Worm (Caenorhabditis elegans) whole organism, midembryonic: ENCODE measurements around the gene rab-3.

ENCODE experiments used
- T22C8.4 ChIP-seq: fragments of 200-800 bp; sonication (Bioruptor generic); IDR thresholded peaks from 2 replicates; pipeline ENCODE4 v1.3.6; 2022; ENCODE audit warnings: missing genetic modification characterization, missing compliant biosample characterization
- cog-1 ChIP-seq: sonication (generic microtip); optimal IDR thresholded peaks from 2 replicates; lab custom pipeline; 2016; ENCODE audit warnings: missing genetic modification characterization, missing compliant biosample characterization
- flt-1 ChIP-seq: fragments of 200-800 bp; sonication (Bioruptor generic); IDR thresholded peaks from 2 replicates; pipeline ENCODE4 v1.3.6; 2022; ENCODE audit warnings: missing genetic modification characterization, missing compliant biosample characterization
- klf-2 ChIP-seq: fragments of 200-800 bp; sonication (Bioruptor generic); conservative IDR thresholded peaks from 2 replicates; pipeline ENCODE4 v1.3.6; 2022; ENCODE audit warnings: missing genetic modification reagents, missing genetic modification characterization, missing compliant biosample characterization
- med-1 ChIP-seq: sonication (generic microtip); optimal IDR thresholded peaks from 2 replicates; lab custom pipeline; 2017; ENCODE audit warnings: missing genetic modification characterization, mild to moderate bottlenecking, missing compliant biosample characterization, antibody characterized with exemption, missing genetic modification reagents; ENCODE audit not compliant: insufficient read depth
- ref-1 ChIP-seq: fragments of 200-800 bp; sonication (Bioruptor generic); conservative IDR thresholded peaks from 2 replicates; pipeline ENCODE4 v1.3.6; 2022; ENCODE audit warnings: missing genetic modification reagents, missing genetic modification characterization, missing compliant biosample characterization
- tab-1 ChIP-seq: fragments of 200-800 bp; sonication (Bioruptor generic); IDR thresholded peaks from 2 replicates; pipeline ENCODE4 v1.3.6; 2022; ENCODE audit warnings: missing genetic modification characterization, missing compliant biosample characterization
- ztf-23 ChIP-seq: fragments of 200-800 bp; sonication (Bioruptor generic); IDR thresholded peaks from 2 replicates; pipeline ENCODE4 v1.3.6; 2022; ENCODE audit warnings: missing genetic modification reagents, missing genetic modification characterization, missing compliant biosample characterization
- ztf-29 ChIP-seq: fragments of 200-800 bp; sonication (Bioruptor generic); IDR thresholded peaks from 2 replicates; pipeline ENCODE4 v1.3.6; 2022; ENCODE audit warnings: missing genetic modification reagents, missing genetic modification characterization, missing compliant biosample characterization

- TF ChIP-seq flt-1 (no peak), cog-1 (tag; lab: Kevin White, UChicago) (no peak), klf-2 (no peak), ztf-23 (GFP tag; lab: Robert Waterston, UW) (no peak), tab-1 (GFP tag; lab: Robert Waterston, UW) (no peak), ztf-29 (GFP tag; lab: Robert Waterston, UW) (no peak), ref-1 (GFP tag; lab: Robert Waterston, UW) (no peak), T22C8.4 (GFP tag; lab: Robert Waterston, UW) (no peak), med-1 (no peak)
These were observed 30.3 kb downstream of the rab-3 start for ce11 chrII:5697338-5697737.
